Worm (Caenorhabditis elegans): Measurements from ENCODE around the gene his-72.

ce11 chrIII:12359265-12359664, 9.6 kb downstream of the his-72 start, which contains the start of gene Y75B8A.34:
- TF ChIP-seq F55B11.4 (tag; optimal IDR thresholded peaks at IDR 0.05; ENCODE audit: borderline replicate concordance, insufficient read depth) (no peak), pha-4 (tag; optimal IDR thresholded peaks at IDR 0.05) (no peak), nfya-1 (tag; optimal IDR thresholded peaks at IDR 0.05; ENCODE audit: borderline replicate concordance, insufficient read depth) (no peak), let-607 (tag; optimal IDR thresholded peaks at IDR 0.05) (no peak), ceh-27 (GFP tag; optimal IDR thresholded peaks at IDR 0.05) (no peak), sptf-2 (GFP tag; optimal IDR thresholded peaks at IDR 0.05) (no peak), F57C9.4 (tag; optimal IDR thresholded peaks at IDR 0.05) (no peak)
